Worm (Caenorhabditis elegans) whole organism, young adult: Measurements from ENCODE around the gene C14A6.13.

Experiments
- F23B12.7 ChIP-seq: sonication (generic microtip); optimal IDR thresholded peaks from 2 replicates; lab custom pipeline; 2017; ENCODE audit warnings: missing genetic modification characterization, mild to moderate bottlenecking, missing compliant biosample characterization, antibody characterized with exemption, moderate library complexity; ENCODE audit not compliant: insufficient read depth
- F52B5.7 ChIP-seq: sonication (generic microtip); optimal IDR thresholded peaks from 2 replicates; lab custom pipeline; 2016; ENCODE audit warnings: mild to moderate bottlenecking, missing genetic modification characterization, missing compliant biosample characterization
- K11D2.4 ChIP-seq: fragments of 200-800 bp; sonication (Bioruptor generic); IDR thresholded peaks from 2 replicates; pipeline ENCODE4 v1.3.6; 2022; ENCODE audit warnings: missing genetic modification reagents, missing genetic modification characterization, missing compliant biosample characterization
- Y56A3A.18 ChIP-seq: fragments of 200-800 bp; sonication (Bioruptor generic); IDR thresholded peaks from 2 replicates; pipeline ENCODE4 v1.3.6; 2022; ENCODE audit warnings: missing genetic modification reagents, missing genetic modification characterization, missing compliant biosample characterization
- ceh-91 ChIP-seq: fragments of 200-800 bp; sonication (Bioruptor generic); IDR thresholded peaks from 2 replicates; pipeline ENCODE4 v1.3.6; 2022; ENCODE audit warnings: missing genetic modification reagents, missing genetic modification characterization, missing compliant biosample characterization

DNA sequence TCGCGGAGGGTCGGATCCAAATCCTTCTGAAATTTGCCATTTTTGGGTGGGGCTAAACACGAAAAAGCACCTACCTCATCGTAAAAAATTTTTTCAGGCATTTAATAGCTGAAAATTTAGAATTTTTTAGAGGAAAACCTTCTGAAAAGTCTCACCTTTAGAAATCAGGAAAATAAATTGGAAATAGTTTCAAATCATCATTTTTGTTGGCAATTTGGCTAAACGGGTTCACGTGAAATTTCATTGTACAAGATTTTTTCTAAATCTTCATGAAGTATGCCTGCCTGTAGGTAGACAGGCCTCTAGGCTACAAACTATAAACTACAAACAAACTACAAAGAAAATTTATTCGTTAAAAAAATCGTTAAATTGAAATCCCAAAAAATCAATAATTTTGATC is 7.1 kb upstream of the C14A6.13 start, which contains the start of gene C14A6.7:
- no peak for TF ChIP-seq Y56A3A.18 (GFP tag; lab: Robert Waterston, UW)
- TF ChIP-seq K11D2.4, result no peak
- no peak for TF ChIP-seq F52B5.7 (tag; lab: Kevin White, UChicago)
- no peak for TF ChIP-seq F23B12.7 (tag; lab: Kevin White, UChicago)
- no peak for TF ChIP-seq ceh-91 (GFP tag; lab: Robert Waterston, UW)
